Fruit fly (Drosophila melanogaster): ENCODE results near the gene CG10958.

CG10958 gene

dm6 chrX:8101479-8102198, 30.4 kb upstream of the CG10958 start, which contains the start of gene CG2258 (continued):
- peak; percentile 38 for TF ChIP-seq CG3995 (GFP tag; optimal IDR thresholded peaks at IDR 0.05)
- TF ChIP-seq ap (GFP tag; IDR thresholded peaks at IDR 0.05) = peak; percentile 80
- peak; percentile 71 for TF ChIP-seq CG4360 (GFP tag; IDR thresholded peaks at IDR 0.05)
- TF ChIP-seq Side (GFP tag; optimal IDR thresholded peaks at IDR 0.05) = no peak
- TF ChIP-seq CG10274 (GFP tag; optimal IDR thresholded peaks at IDR 0.05) = peak; percentile 58
- TF ChIP-seq Dref (GFP tag; IDR thresholded peaks at IDR 0.05) = peak; percentile 72
- TF ChIP-seq fd3F (GFP tag; optimal IDR thresholded peaks at IDR 0.05) = peak; percentile 81
- peak; percentile 46; the same call in 1 of the 2 replicates for TF ChIP-seq dati (GFP tag; IDR thresholded peaks at IDR 0.05)
- TF ChIP-seq CG12391 (tag; optimal IDR thresholded peaks at IDR 0.05) = peak; percentile 83
- peak; percentile 77 for TF ChIP-seq ttk (GFP tag; IDR thresholded peaks at IDR 0.05)
- TF ChIP-seq CG17328 (GFP tag; IDR thresholded peaks at IDR 0.05) = peak; percentile 86
- TF ChIP-seq CG8478 (optimal IDR thresholded peaks at IDR 0.05) = no peak
- peak; percentile 59 for TF ChIP-seq schlank (tag; optimal IDR thresholded peaks at IDR 0.05)
- TF ChIP-seq CG11247 (GFP tag; IDR thresholded peaks at IDR 0.05) = peak; percentile 84
- TF ChIP-seq grau (tag; optimal IDR thresholded peaks at IDR 0.05) = peak; percentile 96
- peak; percentile 73 for TF ChIP-seq HmgZ (tag; optimal IDR thresholded peaks at IDR 0.05)
- TF ChIP-seq Taf1 (GFP tag; IDR thresholded peaks at IDR 0.05) = peak; percentile 66
- no peak for TF ChIP-seq CG9797 (GFP tag; optimal IDR thresholded peaks at IDR 0.05)
- TF ChIP-seq CkIIα-i1 (GFP tag; IDR thresholded peaks at IDR 0.05) = peak; percentile 22; the same call in 1 of the 2 replicates
- TF ChIP-seq Usf (GFP tag; optimal IDR thresholded peaks at IDR 0.05) = peak; percentile 37
- TF ChIP-seq YL-1 (GFP tag; optimal IDR thresholded peaks at IDR 0.05) = peak; percentile 27
- peak; percentile 91 for TF ChIP-seq Fer3 (tag; optimal IDR thresholded peaks at IDR 0.05)
- TF ChIP-seq Abd-B (GFP tag; optimal IDR thresholded peaks at IDR 0.05) = peak; percentile 83
- no peak for TF ChIP-seq prd (optimal IDR thresholded peaks at IDR 0.05)
- peak; percentile 86 for TF ChIP-seq prd (GFP tag; IDR thresholded peaks at IDR 0.05)
- peak; percentile 89 for TF ChIP-seq CG31441 (GFP tag; IDR thresholded peaks at IDR 0.05)
- TF ChIP-seq NC2α (GFP tag; optimal IDR thresholded peaks at IDR 0.05) = peak; percentile 58
- TF ChIP-seq ERR (GFP tag; optimal IDR thresholded peaks at IDR 0.05) = no peak
- no peak for TF ChIP-seq ac (GFP tag; optimal IDR thresholded peaks at IDR 0.05)
- peak; percentile 49 for TF ChIP-seq Lhr (GFP tag; optimal IDR thresholded peaks at IDR 0.05)
- TF ChIP-seq repo (GFP tag; optimal IDR thresholded peaks at IDR 0.05) = peak; percentile 62
- peak; percentile 9 for TF ChIP-seq trh (GFP tag; optimal IDR thresholded peaks at IDR 0.05)
- peak; percentile 72 for TF ChIP-seq cas (GFP tag; IDR thresholded peaks at IDR 0.05)
- peak; percentile 87 for TF ChIP-seq Xbp1 (GFP tag; optimal IDR thresholded peaks at IDR 0.05)
- TF ChIP-seq CG15011 (GFP tag; optimal IDR thresholded peaks at IDR 0.05) = peak; percentile 76
- peak; percentile 49 for TF ChIP-seq Mad (GFP tag; optimal IDR thresholded peaks at IDR 0.05)
- TF ChIP-seq CG2202 (tag; optimal IDR thresholded peaks at IDR 0.05) = peak; percentile 49
- peak; percentile 88 for TF ChIP-seq PHDP (tag; optimal IDR thresholded peaks at IDR 0.05)
- TF ChIP-seq Six4 (GFP tag; optimal IDR thresholded peaks at IDR 0.05) = peak; percentile 73
- peak; percentile 40 for TF ChIP-seq stwl (tag; optimal IDR thresholded peaks at IDR 0.05)
- TF ChIP-seq E2f2 (GFP tag; IDR thresholded peaks at IDR 0.05) = peak; percentile 85
- TF ChIP-seq Myb (GFP tag; optimal IDR thresholded peaks at IDR 0.05) = peak; percentile 30
- TF ChIP-seq CG6654 (GFP tag; optimal IDR thresholded peaks at IDR 0.05) = peak; percentile 71
- TF ChIP-seq CG16813 (GFP tag; IDR thresholded peaks at IDR 0.05; ENCODE audit: partially characterized antibody) = no peak
- TF ChIP-seq CG18262 (tag; optimal IDR thresholded peaks at IDR 0.05) = peak; percentile 86
- TF ChIP-seq crol (GFP tag; IDR thresholded peaks at IDR 0.05) = peak; percentile 53
- TF ChIP-seq scrt (GFP tag; optimal IDR thresholded peaks at IDR 0.05) = peak; percentile 77
- peak; percentile 70 for TF ChIP-seq CG11696 (GFP tag; IDR thresholded peaks at IDR 0.05)
- peak; percentile 74 for TF ChIP-seq CG14050 (GFP tag; IDR thresholded peaks at IDR 0.05)
- peak; percentile 79 for TF ChIP-seq nau (GFP tag; optimal IDR thresholded peaks at IDR 0.05)
- peak; percentile 66 for TF ChIP-seq CG11398 (GFP tag; optimal IDR thresholded peaks at IDR 0.05)

All from whole organism, embryonic.